Fruit fly (Drosophila melanogaster) whole organism, larva: Measurements from ENCODE around the gene Pxt.
A peak's percentile ranks its signal among the peaks of the same experiment; 100 is the strongest.

Source experiments
- noc ChIP-seq: fragments of 200-800 bp; sonication (Bioruptor generic); optimal IDR thresholded peaks from 3 replicates; lab custom pipeline; 2019; ENCODE audit warnings: missing biosample characterization, mild to moderate bottlenecking, missing genetic modification characterization, moderate library complexity

The Pxt gene

DNA sequence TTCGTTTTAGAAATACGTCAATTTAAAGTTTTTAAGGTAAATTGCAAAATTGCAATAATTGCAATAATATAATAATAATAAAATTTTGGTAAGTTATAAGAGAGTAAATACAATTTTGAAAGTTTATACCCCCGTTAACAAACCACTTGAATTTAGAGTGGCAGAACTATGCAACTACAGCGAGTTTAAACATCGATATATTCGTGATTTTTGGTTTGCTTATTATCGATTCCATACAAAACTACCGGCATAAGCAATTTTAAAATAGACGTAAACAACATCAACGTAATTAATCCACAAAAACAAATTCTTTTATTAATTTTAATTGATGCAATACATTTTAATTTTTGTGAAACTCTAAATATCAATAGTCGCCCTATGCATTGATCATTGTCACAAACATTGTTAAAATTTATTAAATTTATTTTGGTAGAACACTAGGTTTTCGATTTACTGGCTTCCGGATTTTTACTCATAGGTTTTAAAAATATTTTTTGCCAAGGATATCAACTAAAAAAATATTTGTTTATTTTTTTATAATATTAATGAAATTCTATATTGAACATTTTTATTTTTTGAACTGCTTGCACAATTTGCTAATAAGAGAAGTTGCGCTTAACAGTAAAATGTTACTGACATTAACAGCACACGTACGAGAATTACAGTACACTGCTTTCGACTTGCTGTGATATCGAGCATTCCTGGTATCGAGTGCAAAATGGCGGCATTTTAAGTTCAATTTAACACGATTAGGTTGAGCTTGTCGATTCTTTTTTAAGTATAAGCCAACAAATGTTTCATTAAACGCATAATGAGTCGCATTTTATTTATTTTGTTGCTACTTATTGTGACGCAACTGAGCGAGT is at the start of gene Pxt:
Gene Pxt (plus strand): TSS at position 695 of the 866 bp plus-strand sequence.
- no peak for TF ChIP-seq noc (tag; lab: Kevin White, UChicago)

DNA sequence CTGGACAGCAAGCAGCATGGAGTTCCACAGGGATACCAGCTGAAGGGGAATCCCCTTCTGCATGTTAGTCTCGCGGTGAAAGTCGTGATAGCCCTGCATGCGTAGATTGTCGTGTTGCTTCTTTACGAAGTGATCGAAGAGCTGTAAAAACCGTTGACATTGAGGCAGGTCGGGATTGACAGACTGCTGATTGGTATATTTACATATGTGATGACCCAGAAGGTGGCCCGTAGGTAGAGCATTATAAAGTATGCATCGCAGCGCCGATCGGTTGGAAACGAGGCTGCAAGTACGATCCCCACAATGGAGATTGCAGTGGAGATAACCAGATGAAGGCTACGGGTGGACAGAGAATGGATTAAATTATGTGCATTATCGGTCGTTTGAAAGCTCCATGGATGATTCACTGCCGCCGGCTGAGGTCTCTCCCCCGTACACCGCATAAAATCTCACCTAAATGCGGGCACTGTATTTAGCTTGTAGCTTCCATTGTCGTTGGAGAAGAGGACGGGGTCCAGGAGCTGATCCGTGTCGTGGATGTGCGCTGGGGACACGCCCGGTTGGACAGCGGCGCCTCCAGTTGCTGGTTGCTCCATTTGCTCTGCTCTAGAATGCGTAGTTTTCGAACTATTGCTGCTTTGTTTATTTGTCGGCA is 48.9 kb upstream of the Pxt start:
- no peak for TF ChIP-seq noc (tag; lab: Kevin White, UChicago)

DNA sequence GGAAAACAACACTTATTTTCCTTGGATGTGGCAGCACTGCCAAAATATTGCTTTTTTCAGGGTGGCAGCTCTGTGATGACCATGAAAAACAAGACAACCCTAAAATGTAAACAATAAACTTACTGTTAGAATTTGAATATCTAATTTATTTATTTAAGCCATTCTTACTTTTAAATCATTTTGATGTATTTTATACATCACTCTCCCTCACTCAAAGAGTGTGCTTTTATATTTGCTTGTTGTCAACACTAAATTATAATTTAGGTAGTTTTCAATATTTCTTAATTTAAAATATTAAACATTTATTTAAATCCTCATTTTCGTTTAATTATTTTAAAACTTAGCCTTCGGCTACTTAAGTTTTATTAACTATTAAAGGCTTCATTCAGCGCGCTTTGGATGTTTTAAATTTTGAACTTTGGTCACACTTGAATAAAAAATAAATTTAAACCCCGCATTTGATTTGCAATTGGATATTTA is 48.4 kb upstream of the Pxt start, which contains the start of the genes CG7523 and Mps1:
Gene CG7523 (minus strand): TSS at position 39 of the 480 bp plus-strand sequence.
Gene Mps1 (plus strand): TSS at position 415 of the 480 bp plus-strand sequence.
- no peak for TF ChIP-seq noc (tag; lab: Kevin White, UChicago)

DNA sequence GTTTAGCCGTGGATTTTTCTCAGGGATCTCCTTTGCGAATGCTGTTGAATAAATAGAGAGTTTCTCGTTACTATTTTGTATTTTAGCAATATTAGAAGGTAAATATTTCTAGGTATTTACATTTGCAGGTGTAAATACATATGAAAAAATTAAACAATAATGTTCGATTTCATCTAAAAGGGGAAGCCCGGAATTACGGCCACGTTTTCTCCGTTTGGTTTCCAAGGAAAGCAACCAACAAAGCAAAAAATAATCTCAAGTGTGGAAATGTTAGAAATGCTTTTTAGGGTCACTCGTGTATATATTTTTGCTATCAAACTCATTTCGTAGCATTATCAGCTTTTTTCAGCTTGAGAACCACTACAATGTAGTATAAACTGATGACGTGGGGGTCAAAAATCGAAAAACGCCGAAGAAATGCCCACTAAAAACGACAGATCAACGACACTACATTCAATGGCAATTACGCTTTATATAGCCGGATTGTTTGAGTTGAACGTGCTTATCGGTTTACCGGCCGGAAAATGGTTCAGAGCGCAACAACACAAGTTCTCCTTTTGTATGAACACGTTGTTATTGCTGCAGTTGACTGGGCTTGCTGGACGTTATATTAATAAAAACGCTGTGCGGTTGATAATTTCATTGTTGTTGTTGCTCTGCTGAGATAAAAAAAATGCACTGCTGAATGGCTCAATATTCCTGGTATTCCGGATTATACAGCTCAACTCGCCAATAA is 40.9 kb upstream of the Pxt start:
- no peak for TF ChIP-seq noc (tag; lab: Kevin White, UChicago)

DNA sequence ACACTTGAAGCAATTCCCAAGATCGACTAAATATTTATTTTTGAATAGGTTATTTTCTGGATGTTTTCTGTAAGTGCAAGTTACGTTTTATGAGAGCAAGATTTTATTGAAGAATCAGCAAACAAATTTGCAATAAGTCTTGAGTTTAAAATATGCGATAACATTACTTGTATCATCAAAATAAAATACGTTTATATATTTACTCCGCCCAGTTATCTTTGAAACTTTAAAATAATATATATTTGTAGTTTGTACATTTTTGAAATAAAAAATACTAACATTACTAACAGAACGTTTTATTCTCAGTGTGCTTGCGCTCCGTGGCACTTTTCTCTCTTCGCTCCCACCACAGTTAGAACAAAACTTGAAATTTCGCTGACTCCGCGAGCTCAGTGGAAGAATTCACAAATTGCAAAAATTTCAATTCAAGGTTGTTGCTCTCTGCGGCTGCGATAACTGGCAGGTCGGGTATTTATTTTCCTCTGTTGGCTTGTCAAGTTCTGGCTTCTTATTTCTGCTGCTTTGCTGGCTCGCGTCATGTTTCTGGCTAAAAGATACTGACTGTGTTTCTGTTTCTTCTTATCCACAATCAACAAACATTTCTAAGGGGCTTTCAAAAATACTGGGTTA is 39.8 kb upstream of the Pxt start:
- TF ChIP-seq noc (tag; lab: Kevin White, UChicago) = peak; percentile 94

DNA sequence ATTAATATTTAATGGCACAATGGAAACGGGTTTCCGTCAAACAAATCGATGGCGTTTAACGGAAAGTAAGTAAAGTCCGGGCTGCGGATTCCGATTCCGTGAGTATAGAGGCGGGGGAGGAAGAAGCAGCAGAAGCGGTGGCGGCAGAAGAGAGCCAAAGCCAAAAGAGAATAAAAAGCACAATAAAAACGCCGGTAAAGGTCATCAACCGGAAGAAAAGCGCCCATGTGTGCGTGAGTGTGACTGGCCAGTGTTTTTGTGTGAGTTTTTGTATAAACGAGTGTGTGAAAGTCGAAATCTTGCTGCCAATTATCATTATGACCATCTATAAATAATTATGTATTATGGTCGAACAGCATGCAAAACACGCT is 39.0 kb upstream of the Pxt start:
- no peak for TF ChIP-seq noc (tag; lab: Kevin White, UChicago)

DNA sequence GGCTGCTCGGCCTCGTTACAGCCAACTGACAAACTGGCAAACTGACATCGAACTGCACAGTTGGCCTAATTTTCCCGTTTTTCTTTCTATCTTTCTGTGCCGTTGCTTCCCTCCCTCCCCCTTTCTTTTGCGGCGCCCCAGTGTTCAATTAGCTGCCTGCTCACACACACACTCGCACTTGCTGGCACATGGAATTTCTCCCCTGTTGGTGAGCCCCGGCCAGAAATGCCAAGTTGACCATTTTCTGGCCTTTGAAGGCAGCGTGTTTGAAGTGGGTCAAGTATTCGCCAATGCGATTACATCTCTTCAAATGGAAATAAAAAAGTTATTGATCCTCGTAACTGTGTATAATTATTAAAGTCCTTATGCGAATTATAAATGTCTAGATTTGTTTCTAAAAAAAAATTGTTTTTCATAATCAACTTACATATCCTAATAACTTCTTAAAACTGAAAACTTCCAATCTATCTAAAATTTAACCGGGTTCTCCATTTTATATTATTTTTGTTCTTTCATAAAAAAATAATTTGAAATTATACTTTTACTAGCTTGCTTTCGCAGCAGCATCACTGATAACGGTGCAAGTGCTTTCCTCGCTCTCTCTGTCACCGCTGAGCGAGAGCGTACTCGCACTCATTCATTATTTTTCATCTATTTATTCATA is 38.5 kb upstream of the Pxt start:
- peak; percentile 48 for TF ChIP-seq noc (tag; lab: Kevin White, UChicago)

DNA sequence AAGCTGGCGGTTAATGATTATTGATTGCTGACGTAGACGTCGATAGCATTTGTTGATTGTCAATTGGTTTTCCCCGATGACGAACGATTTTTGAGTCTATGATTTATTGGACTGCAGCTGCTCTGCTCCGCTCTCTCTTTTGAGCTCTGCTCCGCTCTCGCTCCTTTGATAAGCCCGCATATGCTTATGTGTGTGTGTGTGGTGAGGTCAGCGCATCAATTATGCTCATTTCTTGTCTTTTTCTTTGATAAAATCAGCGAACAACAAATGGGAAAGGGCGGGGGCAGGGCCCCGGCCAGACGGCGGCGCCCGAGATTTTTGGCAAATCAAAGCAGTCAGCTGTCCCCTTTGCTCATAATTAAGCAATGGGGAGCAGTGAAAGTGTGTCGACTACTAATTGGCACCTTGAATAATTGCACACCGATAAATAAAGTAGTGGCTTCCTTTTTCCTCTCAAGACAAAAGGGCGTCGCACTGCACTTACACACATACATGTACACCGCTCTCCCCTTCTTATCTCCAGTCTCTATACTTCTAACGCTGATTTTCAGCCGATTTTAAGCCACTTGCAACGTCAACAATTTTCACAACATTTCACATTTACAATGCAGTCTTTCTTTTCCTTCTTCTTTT is 37.5 kb upstream of the Pxt start:
- TF ChIP-seq noc (tag; lab: Kevin White, UChicago) = no peak

DNA sequence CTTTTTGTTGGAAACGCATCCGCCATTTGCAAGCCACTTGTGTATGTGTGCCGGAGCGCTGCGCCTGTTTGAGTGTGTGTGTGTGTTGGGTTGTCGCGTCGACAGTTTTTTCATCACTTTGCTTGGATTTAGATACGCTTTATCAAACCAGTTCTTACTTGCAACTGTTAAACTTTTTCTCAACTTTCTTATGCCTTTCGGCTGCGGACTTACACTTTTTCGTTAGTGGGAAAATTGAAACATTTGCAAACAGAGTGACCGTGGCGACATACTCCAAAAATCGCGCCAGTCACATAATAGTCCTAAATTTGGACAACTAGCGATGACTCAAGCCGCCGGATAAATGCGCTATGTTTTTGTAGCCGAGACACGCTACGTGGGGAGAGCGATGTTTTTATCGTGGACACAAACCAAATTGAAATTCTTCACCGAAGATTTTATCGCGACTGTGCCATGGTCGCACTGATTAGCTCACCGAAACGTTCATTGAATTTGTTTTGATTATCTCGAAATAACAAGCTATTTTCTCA is 36.9 kb upstream of the Pxt start, which contains the start of the genes alt and CG7655:
Gene alt (minus strand): TSS at position 272 of the 530 bp plus-strand sequence.
Gene CG7655 (plus strand): TSS at position 426 of the 530 bp plus-strand sequence.
- TF ChIP-seq noc (tag; lab: Kevin White, UChicago) = no peak

DNA sequence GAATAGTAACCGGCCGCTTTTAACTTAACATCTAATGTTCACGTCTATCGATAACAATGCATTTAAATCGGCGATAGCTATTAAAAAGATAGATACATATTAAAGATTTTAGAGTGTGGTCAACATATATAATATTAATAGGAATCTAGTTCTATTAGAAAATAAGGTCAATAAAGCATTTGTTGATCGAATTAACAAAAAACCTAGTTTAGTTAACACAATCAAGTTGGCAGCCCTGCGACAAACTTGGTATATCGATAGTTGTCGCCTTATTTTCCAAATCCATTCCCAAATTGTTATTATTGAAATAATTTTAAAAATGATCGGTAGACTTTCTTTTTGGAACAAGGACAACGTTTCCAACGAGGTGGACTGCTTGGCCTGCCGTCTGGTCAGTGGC is 34.4 kb upstream of the Pxt start, which contains the start of the genes CG31251 and CG31360:
Gene CG31251 (minus strand): TSS at position 62 of the 400 bp plus-strand sequence.
Gene CG31360 (plus strand): TSS at position 244 of the 400 bp plus-strand sequence.
- no peak for TF ChIP-seq noc (tag; lab: Kevin White, UChicago)

DNA sequence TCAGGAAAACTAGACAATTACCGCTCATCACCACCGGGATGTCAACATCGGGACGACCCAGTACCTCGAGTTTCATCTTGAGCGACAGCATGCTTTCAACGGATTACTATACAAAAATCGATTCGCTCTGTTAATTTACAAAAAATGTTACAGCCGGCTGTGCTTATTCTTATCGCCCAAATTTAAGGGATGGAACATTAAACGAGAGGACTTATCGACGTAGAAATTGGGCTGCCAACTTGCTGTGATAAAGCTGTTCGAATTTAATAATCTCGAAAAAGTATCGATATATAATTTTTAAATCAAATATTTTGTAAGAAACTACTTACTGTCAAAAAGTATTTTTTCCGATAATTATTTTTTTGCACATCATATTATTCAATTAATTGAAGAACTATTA is 32.4 kb upstream of the Pxt start, which contains the start of gene CG31249:
Gene CG31249 (minus strand): TSS at position 197 of the 400 bp plus-strand sequence.
- no peak for TF ChIP-seq noc (tag; lab: Kevin White, UChicago)

DNA sequence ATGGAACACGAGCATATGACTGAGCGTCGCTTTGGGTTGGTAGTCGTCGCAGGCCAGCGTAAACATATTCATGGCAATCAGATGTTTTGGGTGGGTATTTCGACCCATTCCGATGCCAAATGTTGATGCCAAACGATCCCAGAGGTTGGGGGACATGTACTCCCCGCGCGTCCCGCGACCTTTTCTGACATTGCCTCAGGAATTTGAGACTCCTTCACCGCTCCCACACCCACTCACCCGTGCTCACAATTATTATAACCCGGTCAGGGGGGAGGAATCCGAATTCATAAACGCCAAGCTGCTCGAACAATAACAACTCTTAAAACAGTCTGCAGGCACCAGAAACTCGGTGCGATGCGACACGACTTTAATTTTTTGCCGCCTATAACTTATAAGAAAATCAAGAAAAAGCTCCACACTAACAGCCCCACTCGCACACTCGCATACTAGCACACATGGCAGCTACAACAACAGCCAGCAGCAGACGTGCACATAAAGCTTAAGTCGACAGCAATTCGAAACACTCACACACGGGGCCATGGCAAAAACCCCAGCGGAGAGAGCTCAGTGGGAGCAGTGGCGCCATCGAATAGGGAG is 19.3 kb upstream of the Pxt start:
- no peak for TF ChIP-seq noc (tag; lab: Kevin White, UChicago)

DNA sequence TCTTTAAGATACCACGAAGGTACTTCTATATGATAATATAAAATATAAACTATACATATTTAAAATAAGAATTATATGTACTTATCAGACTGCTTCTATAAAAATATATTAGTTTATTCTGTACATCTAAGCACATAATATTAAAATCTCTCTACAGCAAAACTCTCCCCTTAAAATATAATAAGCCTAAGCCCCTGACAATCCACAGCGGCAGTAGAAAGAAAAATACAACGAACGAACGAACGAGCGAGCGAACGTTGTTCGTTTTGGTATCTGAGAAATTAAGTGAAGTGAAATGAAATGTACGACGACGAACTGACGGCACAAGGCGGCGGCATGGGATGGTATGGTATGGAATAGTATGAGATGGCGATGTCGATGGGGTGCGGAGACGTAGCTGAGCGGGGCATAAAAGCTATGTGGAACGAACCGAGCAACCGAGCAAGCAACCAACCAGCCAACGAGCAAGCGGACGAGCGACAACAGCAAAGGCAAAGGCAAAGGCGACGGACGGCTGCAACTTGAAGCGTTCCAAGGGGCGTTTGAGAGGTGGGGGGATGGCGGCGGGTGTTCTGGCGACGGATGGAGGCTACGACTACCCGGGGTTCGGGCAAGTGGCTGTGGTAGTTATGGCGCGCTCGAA is 18.6 kb upstream of the Pxt start:
- peak; percentile 99 for TF ChIP-seq noc (tag; lab: Kevin White, UChicago)
